Worm (Caenorhabditis elegans): ENCODE measurements around the gene pzf-1.

DNA sequence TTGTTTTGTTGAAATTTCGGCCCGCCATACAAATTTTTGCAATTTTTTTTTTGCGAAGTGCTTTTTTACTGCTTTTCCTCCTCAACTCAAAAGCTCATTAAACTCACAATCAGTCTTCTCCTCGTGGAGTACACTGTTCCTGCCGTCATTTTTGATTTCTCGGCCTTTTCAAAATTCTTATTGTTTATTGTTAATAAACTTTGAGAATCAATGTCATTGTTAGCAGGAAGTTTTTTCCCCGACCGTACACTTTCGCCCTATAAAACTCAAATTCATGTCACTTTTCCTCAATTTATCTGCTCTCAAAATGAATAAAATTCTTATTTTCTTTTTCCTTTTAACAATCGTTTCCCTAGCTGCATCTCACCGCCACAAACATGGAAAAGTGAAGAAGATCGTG is 47.6 kb upstream of the pzf-1 start, which contains the start of gene clec-232:
- TF ChIP-seq cog-1 (tag; optimal IDR thresholded peaks at IDR 0.05) (no peak), ztf-29 (GFP tag; IDR thresholded peaks at IDR 0.05) (no peak), ztf-23 (GFP tag; IDR thresholded peaks at IDR 0.05) (no peak), flt-1 (GFP tag; IDR thresholded peaks at IDR 0.05) (no peak), ref-1 (GFP tag; conservative IDR thresholded peaks at IDR 0.05) (no peak), klf-2 (GFP tag; conservative IDR thresholded peaks at IDR 0.05) (no peak)
